Worm (Caenorhabditis elegans) whole organism, young adult: Measurements from ENCODE around the gene F35E8.6.
A peak's percentile ranks its signal among the peaks of the same experiment; 100 is the strongest.

Experiments used
- F52B5.7 ChIP-seq: sonication (generic microtip); optimal IDR thresholded peaks from 2 replicates; lab custom pipeline; 2016; ENCODE audit warnings: mild to moderate bottlenecking, missing genetic modification characterization, missing compliant biosample characterization
- F55B11.4 ChIP-seq: sonication (generic microtip); optimal IDR thresholded peaks from 2 replicates; lab custom pipeline; 2016; ENCODE audit warnings: missing compliant biosample characterization, missing genetic modification characterization, borderline replicate concordance; ENCODE audit not compliant: insufficient read depth
- F57A8.1 ChIP-seq: fragments of 200-800 bp; sonication (Bioruptor generic); optimal IDR thresholded peaks from 2 replicates; lab custom pipeline; 2018; ENCODE audit warnings: mild to moderate bottlenecking, missing genetic modification characterization, moderate library complexity, missing compliant biosample characterization
- F57C9.4 ChIP-seq: sonication (generic microtip); optimal IDR thresholded peaks from 2 replicates; lab custom pipeline; 2017; ENCODE audit warnings: mild to moderate bottlenecking, missing genetic modification characterization, missing compliant biosample characterization
- K12H6.12 ChIP-seq: fragments of 200-800 bp; sonication (Bioruptor generic); optimal IDR thresholded peaks from 2 replicates; lab custom pipeline; 2018; ENCODE audit warnings: mild to moderate bottlenecking, missing genetic modification characterization, missing compliant biosample characterization
- T07F8.4 ChIP-seq: sonication (generic microtip); optimal IDR thresholded peaks from 2 replicates; lab custom pipeline; 2016; ENCODE audit warnings: mild to moderate bottlenecking, missing genetic modification characterization, moderate library complexity, missing compliant biosample characterization
- Y53F4B.3 ChIP-seq: fragments of 200-800 bp; sonication (Bioruptor generic); IDR thresholded peaks from 2 replicates; pipeline ENCODE4 v1.3.6; 2022; ENCODE audit warnings: missing genetic modification reagents, missing genetic modification characterization, missing compliant biosample characterization
- Y53G8AR.9 ChIP-seq: fragments of 200-800 bp; sonication (Bioruptor generic); conservative IDR thresholded peaks from 2 replicates; pipeline ENCODE4 v1.3.6; 2022; ENCODE audit warnings: missing genetic modification reagents, missing genetic modification characterization, missing compliant biosample characterization
- Y79H2A.3 ChIP-seq: fragments of 200-800 bp; sonication (Bioruptor generic); conservative IDR thresholded peaks from 2 replicates; pipeline ENCODE4 v1.3.6; 2022; ENCODE audit warnings: missing genetic modification reagents, missing genetic modification characterization, missing compliant biosample characterization
- ZK185.1 ChIP-seq: sonication (generic microtip); optimal IDR thresholded peaks from 2 replicates; lab custom pipeline; 2016; ENCODE audit warnings: mild to moderate bottlenecking, missing genetic modification characterization, missing compliant biosample characterization; ENCODE audit not compliant: poor library complexity, severe bottlenecking
- ama-1 ChIP-seq, 3 experiments: fragments of 150-350 bp in 1 of 3; sonication (generic microtip) in 2 of 3; optimal IDR thresholded peaks; 2 replicates each; lab custom pipeline; 2014 to 2018; ENCODE audit warnings: missing biosample characterization in 2 of 3, missing genetic modification characterization in 2 of 3, missing genetic modification reagents in 2 of 3
- atf-7 ChIP-seq: sonication (generic microtip); optimal IDR thresholded peaks from 2 replicates; lab custom pipeline; 2017; ENCODE audit warnings: mild to moderate bottlenecking, missing genetic modification characterization, missing compliant biosample characterization
- attf-3 ChIP-seq: fragments of 200-800 bp; sonication (Bioruptor generic); conservative IDR thresholded peaks from 2 replicates; pipeline ENCODE4 v1.3.6; 2022; ENCODE audit warnings: missing genetic modification reagents, missing genetic modification characterization, missing compliant biosample characterization
- attf-5 ChIP-seq: fragments of 200-800 bp; sonication (Bioruptor generic); optimal IDR thresholded peaks from 2 replicates; lab custom pipeline; 2018; ENCODE audit warnings: mild to moderate bottlenecking, missing genetic modification characterization, missing compliant biosample characterization
- ceh-91 ChIP-seq: fragments of 200-800 bp; sonication (Bioruptor generic); IDR thresholded peaks from 2 replicates; pipeline ENCODE4 v1.3.6; 2022; ENCODE audit warnings: missing genetic modification reagents, missing genetic modification characterization, missing compliant biosample characterization
- chd-7 ChIP-seq: sonication (generic microtip); optimal IDR thresholded peaks from 2 replicates; lab custom pipeline; 2016; ENCODE audit warnings: mild to moderate bottlenecking, missing genetic modification characterization, moderate library complexity, missing compliant biosample characterization
- die-1 ChIP-seq: sonication (generic microtip); optimal IDR thresholded peaks from 2 replicates; lab custom pipeline; 2016; ENCODE audit warnings: missing genotype, mild to moderate bottlenecking, missing genetic modification characterization, missing compliant biosample characterization
- dox-1 ChIP-seq: fragments of 200-800 bp; sonication (Bioruptor generic); IDR thresholded peaks from 2 replicates; pipeline ENCODE4 v1.3.6; 2022; ENCODE audit warnings: missing genetic modification reagents, missing genetic modification characterization, missing compliant biosample characterization
- egl-18 ChIP-seq: fragments of 200-800 bp; sonication (Bioruptor generic); IDR thresholded peaks from 2 replicates; pipeline ENCODE4 v1.3.6; 2022; ENCODE audit warnings: missing genetic modification reagents, missing genetic modification characterization, missing compliant biosample characterization
- egl-44 ChIP-seq: fragments of 200-800 bp; sonication (Bioruptor generic); IDR thresholded peaks from 2 replicates; pipeline ENCODE4 v1.3.6; 2022; ENCODE audit warnings: missing genetic modification reagents, missing genetic modification characterization, missing compliant biosample characterization
- egrh-3 ChIP-seq: fragments of 200-800 bp; sonication (Bioruptor generic); IDR thresholded peaks from 2 replicates; pipeline ENCODE4 v1.3.6; 2022; ENCODE audit warnings: missing genetic modification reagents, missing genetic modification characterization, missing compliant biosample characterization
- ekl-4 ChIP-seq: fragments of 200-800 bp; sonication (Bioruptor generic); IDR thresholded peaks from 2 replicates; pipeline ENCODE4 v1.3.6; 2022; ENCODE audit warnings: missing genetic modification reagents, missing genetic modification characterization, missing compliant biosample characterization
- fkh-3 ChIP-seq: sonication (generic microtip); optimal IDR thresholded peaks from 2 replicates; lab custom pipeline; 2016; ENCODE audit warnings: mild to moderate bottlenecking, missing genetic modification characterization, missing compliant biosample characterization
- him-1 ChIP-seq: sonication (generic microtip); optimal IDR thresholded peaks from 2 replicates; lab custom pipeline; 2016; ENCODE audit warnings: missing genotype, missing genetic modification reagents, missing genetic modification characterization, missing compliant biosample characterization
- hmg-1.2 ChIP-seq: fragments of 200-800 bp; sonication (Bioruptor generic); IDR thresholded peaks from 2 replicates; pipeline ENCODE4 v1.3.6; 2022; ENCODE audit warnings: missing genetic modification reagents, missing genetic modification characterization, missing compliant biosample characterization
- hmg-20 ChIP-seq: fragments of 200-800 bp; sonication (Bioruptor generic); IDR thresholded peaks from 2 replicates; pipeline ENCODE4 v1.3.6; 2022; ENCODE audit warnings: missing genetic modification reagents, missing genetic modification characterization, missing compliant biosample characterization
- hsf-1 ChIP-seq: fragments of 200-800 bp; sonication (Bioruptor generic); IDR thresholded peaks from 2 replicates; pipeline ENCODE4 v1.3.6; 2022; ENCODE audit warnings: missing genetic modification reagents, missing genetic modification characterization, missing compliant biosample characterization
- lin-26 ChIP-seq: fragments of 200-800 bp; sonication (Bioruptor generic); IDR thresholded peaks from 2 replicates; pipeline ENCODE4 v1.3.6; 2022; ENCODE audit warnings: missing genetic modification reagents, missing genetic modification characterization, missing compliant biosample characterization
- madf-10 ChIP-seq: sonication (generic microtip); optimal IDR thresholded peaks from 2 replicates; lab custom pipeline; 2016; ENCODE audit warnings: mild to moderate bottlenecking, missing genetic modification characterization, missing compliant biosample characterization
- madf-3 ChIP-seq: fragments of 200-800 bp; sonication (Bioruptor generic); IDR thresholded peaks from 2 replicates; pipeline ENCODE4 v1.3.6; 2022; ENCODE audit warnings: missing genetic modification reagents, missing genetic modification characterization, missing compliant biosample characterization
- nfyb-1 ChIP-seq: fragments of 200-800 bp; sonication (Bioruptor generic); IDR thresholded peaks from 2 replicates; pipeline ENCODE4 v1.3.6; 2022; ENCODE audit warnings: missing genetic modification reagents, missing genetic modification characterization, missing compliant biosample characterization
- nhr-27 ChIP-seq: fragments of 200-800 bp; sonication (Bioruptor generic); optimal IDR thresholded peaks from 2 replicates; lab custom pipeline; 2018; ENCODE audit warnings: mild to moderate bottlenecking, missing genetic modification characterization, moderate library complexity, missing compliant biosample characterization
- nhr-80 ChIP-seq: sonication (generic microtip); optimal IDR thresholded peaks from 2 replicates; lab custom pipeline; 2016; ENCODE audit warnings: missing genetic modification characterization, missing compliant biosample characterization
- pbrm-1 ChIP-seq: fragments of 200-800 bp; sonication (Bioruptor generic); IDR thresholded peaks from 2 replicates; pipeline ENCODE4 v1.3.6; 2022; ENCODE audit warnings: missing genetic modification reagents, missing genetic modification characterization, missing compliant biosample characterization
- rec-8 ChIP-seq, 2 experiments: sonication (generic microtip); optimal IDR thresholded peaks; 2 replicates each; lab custom pipeline; 2016; ENCODE audit warnings: mild to moderate bottlenecking in 2 of 2, missing genetic modification characterization in 2 of 2, missing genetic modification reagents in 2 of 2, missing genotype in 2 of 2, missing biosample characterization in 1 of 2, missing compliant biosample characterization in 1 of 2, moderate library complexity in 1 of 2
- repo-1 ChIP-seq: sonication (generic microtip); optimal IDR thresholded peaks from 2 replicates; lab custom pipeline; 2017; ENCODE audit warnings: mild to moderate bottlenecking, missing genetic modification characterization, missing compliant biosample characterization
- sea-2 ChIP-seq: fragments of 200-800 bp; sonication (Bioruptor generic); IDR thresholded peaks from 2 replicates; pipeline ENCODE4 v1.3.6; 2022; ENCODE audit warnings: missing genetic modification characterization, missing compliant biosample characterization
- somi-1 ChIP-seq: fragments of 200-800 bp; sonication (Bioruptor generic); optimal IDR thresholded peaks from 2 replicates; lab custom pipeline; 2018; ENCODE audit warnings: mild to moderate bottlenecking, missing genetic modification characterization, missing compliant biosample characterization
- tbp1 ChIP-seq: fragments of 200-800 bp; sonication (Bioruptor generic); optimal IDR thresholded peaks from 2 replicates; lab custom pipeline; 2018; ENCODE audit warnings: mild to moderate bottlenecking, missing genetic modification characterization, missing compliant biosample characterization
- tbx-9 ChIP-seq: sonication (generic microtip); optimal IDR thresholded peaks from 2 replicates; lab custom pipeline; 2016; ENCODE audit warnings: borderline replicate concordance, missing genetic modification characterization, inconsistent platforms, missing compliant biosample characterization
- unc-62 ChIP-seq: fragments of 150-350 bp; optimal IDR thresholded peaks from 2 replicates; lab custom pipeline; 2014; ENCODE audit warnings: missing biosample characterization, missing genetic modification reagents, missing genetic modification characterization
- zim-3 ChIP-seq: sonication (generic microtip); optimal IDR thresholded peaks from 2 replicates; lab custom pipeline; 2017; ENCODE audit warnings: mild to moderate bottlenecking, missing genetic modification characterization, moderate library complexity, missing compliant biosample characterization
- ztf-22 ChIP-seq: fragments of 200-800 bp; sonication (Bioruptor generic); optimal IDR thresholded peaks from 2 replicates; lab custom pipeline; 2018; ENCODE audit warnings: mild to moderate bottlenecking, missing genetic modification characterization, moderate library complexity, missing compliant biosample characterization
- ztf-3 ChIP-seq: fragments of 200-800 bp; sonication (Bioruptor generic); optimal IDR thresholded peaks from 2 replicates; lab custom pipeline; 2018; ENCODE audit warnings: mild to moderate bottlenecking, missing genetic modification characterization, missing compliant biosample characterization
- ztf-6 ChIP-seq: fragments of 200-800 bp; sonication (Bioruptor generic); IDR thresholded peaks from 2 replicates; pipeline ENCODE4 v1.3.6; 2022; ENCODE audit warnings: missing genetic modification reagents, missing genetic modification characterization, missing compliant biosample characterization

The F35E8.6 gene

ce11 chrV:15884698-15885097, 27.2 kb upstream of the F35E8.6 start, which contains the start of gene oac-42:
Gene oac-42 (minus strand): TSS chrV:15884798.
- TF ChIP-seq ama-1 (optimal IDR thresholded peaks at IDR 0.05; lab: Kevin White, UChicago) (no peak), ama-1 (GFP tag; optimal IDR thresholded peaks at IDR 0.05; lab: Kevin White, UChicago) (no peak), madf-3 (GFP tag; lab: Robert Waterston, UW) (no peak), F57C9.4 (no peak), egrh-3 (no peak), egl-44 (GFP tag; lab: Robert Waterston, UW) (no peak), him-1 (tag; lab: Kevin White, UChicago) (no peak), tbx-9 (no peak), chd-7 (tag; lab: Kevin White, UChicago) (no peak), attf-5 (GFP tag; lab: Kevin White, UChicago) (no peak), atf-7 (tag; lab: Kevin White, UChicago) (no peak), zim-3 (tag; lab: Kevin White, UChicago) (no peak), tbp1 (GFP tag; lab: Kevin White, UChicago) (no peak), Y53G8AR.9 (no peak), F55B11.4 (tag; lab: Kevin White, UChicago) (no peak), ZK185.1 (tag; lab: Kevin White, UChicago) (no peak), K12H6.12 (tag; lab: Kevin White, UChicago) (no peak), F52B5.7 (tag; lab: Kevin White, UChicago) (no peak), fkh-3 (tag; lab: Kevin White, UChicago) (no peak)

DNA sequence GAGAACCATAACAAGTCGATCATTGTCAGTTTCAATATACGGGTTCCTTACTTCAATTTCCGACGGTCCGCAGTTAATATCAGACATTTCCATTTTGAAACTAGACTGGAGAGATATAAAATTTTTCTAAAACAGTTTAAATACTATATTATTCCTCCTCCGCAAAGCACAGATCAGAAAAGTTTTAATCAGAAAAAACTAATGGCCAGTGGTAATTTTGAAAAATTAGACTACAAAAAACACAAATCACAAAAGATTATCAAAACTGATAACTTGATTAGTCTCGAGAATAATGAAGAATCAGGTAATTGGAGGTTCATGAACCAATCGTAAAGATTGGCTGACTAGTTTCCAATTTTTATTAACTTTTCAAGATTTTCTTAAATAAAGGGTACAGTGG, 26.0 kb upstream of the F35E8.6 start, which contains the start of gene T06C12.9:
Gene T06C12.9, minus strand, starts transcription at position 101 of the 400 bp plus-strand sequence.
- TF ChIP-seq egl-18 (GFP tag; lab: Robert Waterston, UW) (no peak), madf-10 (tag; lab: Kevin White, UChicago) (no peak), hmg-1.2 (GFP tag; lab: Robert Waterston, UW) (no peak), somi-1 (GFP tag; lab: Kevin White, UChicago) (no peak), him-1 (tag; lab: Kevin White, UChicago) (no peak), tbx-9 (no peak), dox-1 (no peak), lin-26 (GFP tag; lab: Robert Waterston, UW) (no peak), F57A8.1 (no peak)
- TF ChIP-seq, all 124 proteins: peak for 0

DNA sequence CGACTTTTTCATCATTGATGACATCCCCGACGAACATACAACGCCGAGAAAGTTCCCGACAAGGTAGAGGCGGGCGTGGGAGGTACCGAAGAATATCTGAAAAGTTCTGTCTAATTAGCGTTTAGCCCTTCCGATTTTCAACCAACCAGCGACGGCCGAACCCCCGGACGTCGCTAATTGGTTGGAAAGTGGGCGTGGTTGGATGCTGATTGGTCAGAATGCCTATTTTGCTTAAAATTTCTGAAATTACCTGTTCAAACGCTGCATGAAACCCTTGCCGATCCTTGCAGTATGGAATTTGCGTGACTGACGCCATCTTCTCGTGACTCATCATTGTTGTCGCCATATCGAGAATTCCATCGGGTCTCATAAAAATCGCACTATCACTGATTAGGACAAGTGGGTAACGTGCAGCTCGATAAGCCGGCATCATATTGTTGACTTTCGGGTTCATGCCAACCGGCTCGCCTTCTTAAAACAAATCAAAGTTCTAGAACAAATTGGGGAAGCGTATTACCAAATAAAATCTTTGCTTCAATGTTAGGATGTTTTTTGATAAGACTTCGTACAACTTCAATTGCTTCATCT, 24.1 kb upstream of the F35E8.6 start:
- TF ChIP-seq ZK185.1 (tag; lab: Kevin White, UChicago) (no peak), rec-8 (tag; optimal IDR thresholded peaks at IDR 0.05; lab: Kevin White, UChicago) (no peak), hmg-20 (no peak), lin-26 (GFP tag; lab: Robert Waterston, UW) (no peak), ekl-4 (GFP tag; lab: Robert Waterston, UW) (no peak), T07F8.4 (tag; lab: Kevin White, UChicago) (no peak), ztf-6 (GFP tag; lab: Robert Waterston, UW) (no peak), ztf-3 (GFP tag; lab: Kevin White, UChicago) (no peak), ztf-22 (GFP tag; lab: Kevin White, UChicago) (peak; percentile 26), hsf-1 (GFP tag; lab: Robert Waterston, UW) (no peak), Y79H2A.3 (GFP tag; lab: Robert Waterston, UW) (no peak), ceh-91 (GFP tag; lab: Robert Waterston, UW) (no peak), madf-3 (GFP tag; lab: Robert Waterston, UW) (no peak), repo-1 (tag; lab: Kevin White, UChicago) (no peak), somi-1 (GFP tag; lab: Kevin White, UChicago) (no peak), nfyb-1 (peak; percentile 55; the same call in 1 of the 2 replicates), egrh-3 (no peak), Y53F4B.3 (GFP tag; lab: Robert Waterston, UW) (no peak), F57C9.4 (no peak), attf-3 (GFP tag; lab: Robert Waterston, UW) (no peak), sea-2 (GFP tag; lab: Robert Waterston, UW) (no peak), nhr-27 (tag; lab: Kevin White, UChicago) (no peak), nhr-80 (tag; lab: Kevin White, UChicago) (peak; percentile 72), pbrm-1 (GFP tag; lab: Robert Waterston, UW) (no peak), die-1 (no peak), unc-62 (GFP tag; lab: Kevin White, UChicago) (no peak)
